Fruit fly (Drosophila melanogaster) whole organism: ENCODE results near the gene Mipp2.

Experiments
- CG8478 ChIP-seq: fragments of >200 bp; optimal IDR thresholded peaks from 2 replicates; lab custom pipeline; 2018; ENCODE audit warnings: inconsistent platforms
- Dll ChIP-seq: fragments of >200 bp; optimal IDR thresholded peaks from 2 replicates; lab custom pipeline; 2017
- EcR ChIP-seq, 2 experiments: fragments of >200 bp; optimal IDR thresholded peaks; 2 replicates each; lab custom pipeline; 2017; ENCODE audit warnings: missing biosample characterization in 2 of 2, missing genetic modification characterization in 2 of 2, missing genetic modification reagents in 2 of 2
- pan ChIP-seq: fragments of >200 bp; optimal IDR thresholded peaks from 2 replicates; lab custom pipeline; 2017
- psq ChIP-seq: fragments of >200 bp; optimal IDR thresholded peaks from 2 replicates; lab custom pipeline; 2017
- usp ChIP-seq: fragments of >200 bp; optimal IDR thresholded peaks from 2 replicates; lab custom pipeline; 2017; ENCODE audit warnings: missing biosample characterization, missing genetic modification characterization, mixed read lengths

Mipp2 gene

DNA sequence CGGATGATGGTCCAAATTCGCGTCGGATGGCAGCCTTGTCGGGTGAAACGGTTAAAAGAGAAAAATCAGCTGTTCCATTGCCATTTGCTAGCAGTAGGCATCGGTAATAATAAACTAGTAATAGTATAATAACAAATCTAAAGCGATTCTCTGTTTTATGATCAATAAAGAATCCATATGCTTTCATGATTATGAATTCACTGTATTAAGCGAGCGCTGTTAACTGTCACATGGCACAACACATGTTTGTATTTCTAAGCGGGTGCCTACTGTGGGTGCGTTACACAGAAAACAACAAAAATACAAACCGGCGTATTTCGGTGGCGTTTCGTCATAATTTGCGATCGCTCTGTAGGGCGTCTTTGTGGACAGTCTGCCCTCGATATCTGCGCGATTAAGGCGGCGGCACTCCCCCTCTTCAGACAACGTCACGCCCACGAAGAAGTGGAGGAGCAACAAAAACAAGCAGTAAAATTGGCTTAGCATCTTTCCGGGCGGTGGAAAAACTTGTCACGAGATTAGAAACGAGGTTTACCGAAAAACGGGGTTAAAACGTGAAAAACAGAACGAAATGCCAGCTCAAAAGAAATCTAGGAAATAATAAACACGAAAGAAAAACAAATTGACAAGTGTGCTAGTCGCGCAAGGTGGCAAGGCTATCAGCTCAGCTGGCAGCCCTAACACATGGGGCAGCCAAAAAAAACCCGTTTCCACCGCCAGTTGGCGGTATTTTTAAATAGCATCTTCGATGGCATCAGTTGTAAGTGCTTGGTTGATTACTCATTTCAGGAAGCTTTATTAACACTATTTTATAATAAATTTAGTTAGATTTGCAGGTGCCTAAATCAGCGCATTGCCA lies at the start of gene Mipp2, which contains the start of gene Nep1:
Gene Mipp2, minus strand, starts transcription at position 663 of the 859 bp plus-strand sequence.
Gene Nep1, plus strand, starts transcription at position 397 of the 859 bp plus-strand sequence.
- TF ChIP-seq usp: no peak
- no peak for TF ChIP-seq pan
- TF ChIP-seq psq (lab: Kevin White, UChicago): no peak
- no peak for TF ChIP-seq EcR (GFP tag; optimal IDR thresholded peaks at IDR 0.05; lab: Kevin White, UChicago)
- no peak for TF ChIP-seq Dll (lab: Kevin White, UChicago)
- no peak for TF ChIP-seq CG8478 (lab: Kevin White, UChicago)

DNA sequence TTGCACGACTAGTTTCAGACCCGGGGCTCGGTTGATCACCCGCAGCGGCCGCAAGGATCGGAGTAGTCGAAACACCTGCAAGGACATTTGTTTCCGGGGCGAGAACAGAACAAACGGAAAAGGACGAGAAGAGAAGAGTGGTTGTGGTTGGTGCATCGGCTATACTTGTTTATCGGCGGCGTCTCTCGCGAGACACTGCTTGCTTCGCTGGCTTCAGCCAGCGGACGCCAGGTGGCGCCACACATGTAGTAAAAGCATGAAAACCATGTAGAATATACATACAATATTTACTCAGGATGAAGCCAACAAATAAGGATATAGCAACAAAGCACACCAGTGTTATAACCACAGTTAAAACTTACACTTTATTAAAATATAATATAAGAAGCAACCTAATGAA lies 18.6 kb upstream of the Mipp2 start:
- TF ChIP-seq pan (no peak), Dll (lab: Kevin White, UChicago) (no peak), EcR (GFP tag; optimal IDR thresholded peaks at IDR 0.05; lab: Kevin White, UChicago) (no peak), psq (lab: Kevin White, UChicago) (no peak), usp (no peak), CG8478 (lab: Kevin White, UChicago) (no peak)

DNA sequence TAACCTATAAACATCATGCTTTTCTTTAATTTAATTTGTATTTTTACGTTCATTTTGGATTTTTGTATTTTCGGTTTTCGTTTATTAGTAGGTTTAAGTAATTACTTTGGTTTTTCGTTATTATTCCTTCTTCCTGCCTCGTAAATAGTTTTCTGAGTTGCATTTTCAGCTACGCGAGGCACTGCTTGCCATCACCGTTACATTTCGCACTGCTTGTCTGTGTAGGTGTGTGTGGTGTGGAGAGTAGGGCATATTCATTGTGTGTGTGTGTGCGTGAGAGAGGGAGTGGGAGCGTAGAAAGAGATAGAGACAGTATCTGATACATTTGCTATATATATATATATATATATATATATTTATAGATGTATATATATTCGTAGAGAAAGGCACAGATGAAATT lies 13.5 kb upstream of the Mipp2 start:
- TF ChIP-seq psq (lab: Kevin White, UChicago): no peak
- no peak for TF ChIP-seq EcR (GFP tag; optimal IDR thresholded peaks at IDR 0.05; lab: Kevin White, UChicago)
- no peak for TF ChIP-seq pan
- no peak for TF ChIP-seq usp
- TF ChIP-seq CG8478 (lab: Kevin White, UChicago): no peak
- TF ChIP-seq Dll (lab: Kevin White, UChicago): no peak

DNA sequence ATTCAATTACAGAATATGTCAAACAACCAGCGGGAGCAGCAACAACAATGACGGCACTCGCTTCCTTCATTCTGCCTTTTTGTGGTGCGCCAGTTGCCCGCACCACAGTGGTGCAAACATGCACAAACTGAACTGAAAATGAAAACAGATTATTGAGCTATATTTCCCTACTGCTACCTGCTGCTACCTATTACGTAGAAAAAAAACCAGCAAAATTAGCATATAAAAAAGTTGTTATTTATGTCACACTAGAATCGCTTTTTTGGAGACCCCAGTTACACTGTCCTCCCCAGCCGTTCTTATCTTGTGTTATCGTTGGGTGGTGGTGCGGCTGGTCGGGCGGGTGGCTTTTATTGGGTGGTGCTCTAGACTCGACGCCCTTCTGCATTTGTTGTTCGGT lies 6.3 kb upstream of the Mipp2 start:
- TF ChIP-seq CG8478 (lab: Kevin White, UChicago) (no peak), pan (no peak), psq (lab: Kevin White, UChicago) (no peak), EcR (GFP tag; optimal IDR thresholded peaks at IDR 0.05; lab: Kevin White, UChicago) (no peak), Dll (lab: Kevin White, UChicago) (no peak)

DNA sequence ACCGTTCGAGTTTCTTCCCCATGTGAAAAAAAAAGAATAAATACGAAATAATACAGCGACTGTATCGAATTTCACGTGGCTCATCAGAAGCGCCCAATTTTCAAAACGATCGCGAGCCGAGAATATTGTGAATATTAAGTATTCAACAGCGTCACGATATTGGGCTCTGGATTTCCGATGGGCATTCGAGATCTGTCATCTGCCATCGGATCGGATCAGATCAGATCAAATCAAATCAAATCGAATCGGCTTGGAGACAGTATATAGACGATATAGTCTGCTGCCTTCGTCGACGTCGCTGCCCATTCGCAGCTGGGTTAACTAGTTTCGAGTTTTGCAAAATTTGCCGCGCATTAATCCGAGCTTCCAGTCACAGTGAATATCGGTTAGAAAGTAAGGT lies 3.3 kb upstream of the Mipp2 start:
- no peak for TF ChIP-seq Dll (lab: Kevin White, UChicago)
- TF ChIP-seq psq (lab: Kevin White, UChicago): no peak
- TF ChIP-seq CG8478 (lab: Kevin White, UChicago): no peak
- no peak for TF ChIP-seq pan
- no peak for TF ChIP-seq EcR (GFP tag; optimal IDR thresholded peaks at IDR 0.05; lab: Kevin White, UChicago)
- TF ChIP-seq usp: no peak

DNA sequence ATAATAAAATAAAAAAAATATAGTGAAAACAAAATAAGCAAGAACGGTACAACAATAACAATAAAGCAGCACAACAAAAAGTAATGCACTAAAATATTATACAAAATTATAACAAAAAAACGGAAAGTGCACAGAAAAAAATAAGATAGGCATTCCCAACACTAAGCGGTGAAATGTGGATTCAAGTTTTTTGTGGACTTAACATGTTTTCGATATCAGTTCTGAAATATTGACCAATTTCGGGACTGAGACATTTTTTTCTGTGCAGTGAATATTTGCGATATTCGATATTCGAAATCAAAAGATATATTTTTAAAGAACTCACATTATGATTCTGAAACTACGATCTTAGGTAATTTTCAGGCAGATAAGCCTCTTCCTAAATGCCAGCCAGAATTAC lies 2.8 kb upstream of the Mipp2 start:
- TF ChIP-seq EcR (GFP tag; optimal IDR thresholded peaks at IDR 0.05; lab: Kevin White, UChicago) (no peak), pan (no peak), Dll (lab: Kevin White, UChicago) (no peak), CG8478 (lab: Kevin White, UChicago) (no peak), usp (no peak), psq (lab: Kevin White, UChicago) (no peak)

DNA sequence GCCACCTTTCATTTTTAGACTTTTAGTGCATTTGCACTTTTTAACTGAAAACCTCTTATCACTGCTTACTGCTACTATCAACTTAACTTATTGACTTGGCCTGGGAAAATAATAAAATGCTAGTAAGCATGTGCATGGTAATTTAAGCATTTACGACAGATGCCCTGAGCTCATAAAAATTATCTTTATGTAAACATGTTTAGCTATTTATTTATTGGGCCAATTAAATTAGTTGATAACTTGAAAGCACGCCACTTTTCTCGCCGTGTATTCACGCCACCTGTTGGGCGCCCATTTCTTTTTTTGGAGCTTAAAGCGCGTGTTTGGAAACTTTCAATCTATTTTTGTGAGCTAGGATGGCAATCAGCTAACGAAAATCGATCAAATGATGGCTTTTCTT lies 964 bp upstream of the Mipp2 start:
- no peak for TF ChIP-seq EcR (GFP tag; optimal IDR thresholded peaks at IDR 0.05; lab: Kevin White, UChicago)
- TF ChIP-seq usp: no peak
- TF ChIP-seq psq (lab: Kevin White, UChicago): no peak
- no peak for TF ChIP-seq pan
- TF ChIP-seq Dll (lab: Kevin White, UChicago): no peak
- TF ChIP-seq CG8478 (lab: Kevin White, UChicago): no peak

DNA sequence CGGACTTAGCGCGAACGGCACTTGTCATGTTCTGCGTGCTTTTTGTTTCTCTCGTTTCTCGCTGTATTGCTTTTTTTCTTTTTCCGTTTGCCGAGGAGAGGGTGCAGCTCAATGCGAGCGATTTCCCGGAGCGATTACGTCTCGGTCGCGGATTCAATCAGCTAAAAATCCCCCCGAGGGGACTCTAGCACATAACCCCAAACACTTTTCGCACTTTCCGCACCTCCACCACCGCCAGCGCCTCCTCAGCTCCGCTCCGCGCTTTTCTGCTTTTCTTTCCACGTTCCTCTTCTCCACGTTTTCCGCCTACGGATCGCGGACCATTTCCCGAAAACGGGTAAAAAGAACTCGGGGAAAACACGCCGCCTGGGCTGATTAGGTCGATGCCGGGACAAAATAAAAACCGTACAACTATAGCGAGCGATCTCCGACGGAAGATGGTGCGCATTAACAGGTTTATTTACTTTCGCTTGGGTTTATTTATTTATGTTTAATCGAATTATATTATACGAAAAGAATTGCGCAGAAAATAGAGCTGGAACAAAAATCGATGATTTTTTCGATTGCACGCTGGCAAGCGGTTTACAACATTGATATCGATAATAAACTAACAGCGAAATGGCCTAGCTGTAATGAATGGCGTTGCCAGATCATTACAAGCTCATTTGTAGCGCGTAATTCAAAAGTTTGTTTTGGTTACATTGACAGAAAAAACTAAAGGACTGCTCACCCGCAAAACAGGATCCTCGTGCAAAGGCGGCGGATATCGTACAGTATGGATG lies 1.4 kb downstream of the Mipp2 start, which contains the start of gene raptor:
Gene raptor, minus strand, starts transcription at position 523 of the 782 bp plus-strand sequence.
- no peak for TF ChIP-seq CG8478 (lab: Kevin White, UChicago)

DNA sequence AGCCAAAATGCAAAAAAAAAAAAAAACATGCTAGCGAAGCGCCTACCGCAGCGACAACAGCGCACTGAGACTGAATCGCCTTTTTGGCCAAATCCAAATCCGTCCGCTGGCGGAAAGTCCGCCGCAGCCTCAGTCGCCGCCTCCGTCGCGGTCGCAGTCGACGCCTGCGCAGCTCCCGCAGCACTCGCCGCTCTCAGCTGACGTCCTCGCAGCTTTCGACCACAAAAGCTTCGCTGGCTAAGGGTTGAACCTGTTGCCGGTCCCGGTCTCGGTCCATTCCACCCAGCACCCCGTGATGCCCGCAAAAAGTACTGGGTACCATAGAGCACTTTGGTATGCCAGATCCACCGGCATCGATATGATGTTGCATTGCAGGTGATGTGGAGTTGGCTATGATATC lies 10.0 kb downstream of the Mipp2 start, which contains the start of gene CG4660:
Gene CG4660, minus strand, starts transcription at position 77 of the 400 bp plus-strand sequence.
- TF ChIP-seq usp: no peak
- TF ChIP-seq Dll (lab: Kevin White, UChicago): no peak
- TF ChIP-seq psq (lab: Kevin White, UChicago): no peak
- no peak for TF ChIP-seq pan
- no peak for TF ChIP-seq CG8478 (lab: Kevin White, UChicago)
- TF ChIP-seq EcR (GFP tag; optimal IDR thresholded peaks at IDR 0.05; lab: Kevin White, UChicago): no peak

DNA sequence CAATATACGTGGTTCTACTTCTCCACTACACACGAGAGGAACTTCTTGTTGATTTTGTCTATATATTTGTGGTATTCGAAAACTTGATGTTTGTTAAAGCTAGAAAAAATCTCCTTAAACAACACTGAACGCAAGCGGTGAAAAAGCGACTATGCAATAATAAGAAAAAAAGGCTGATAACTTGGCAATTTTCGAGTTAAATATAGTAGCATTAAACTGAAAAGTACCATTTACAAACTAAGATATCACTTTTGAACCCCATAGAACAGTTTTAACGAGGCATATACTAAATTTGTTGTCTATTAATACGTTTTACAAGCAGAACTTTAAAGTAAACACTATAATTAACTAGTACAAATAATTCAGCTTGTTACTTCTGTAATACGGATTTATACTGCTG lies 13.6 kb downstream of the Mipp2 start, which contains the start of gene CG4666:
Gene CG4666, minus strand, starts transcription at position 101 of the 400 bp plus-strand sequence.
- TF ChIP-seq CG8478 (lab: Kevin White, UChicago) (no peak), Dll (lab: Kevin White, UChicago) (no peak), psq (lab: Kevin White, UChicago) (no peak), pan (no peak), EcR (GFP tag; optimal IDR thresholded peaks at IDR 0.05; lab: Kevin White, UChicago) (no peak), usp (no peak)

DNA sequence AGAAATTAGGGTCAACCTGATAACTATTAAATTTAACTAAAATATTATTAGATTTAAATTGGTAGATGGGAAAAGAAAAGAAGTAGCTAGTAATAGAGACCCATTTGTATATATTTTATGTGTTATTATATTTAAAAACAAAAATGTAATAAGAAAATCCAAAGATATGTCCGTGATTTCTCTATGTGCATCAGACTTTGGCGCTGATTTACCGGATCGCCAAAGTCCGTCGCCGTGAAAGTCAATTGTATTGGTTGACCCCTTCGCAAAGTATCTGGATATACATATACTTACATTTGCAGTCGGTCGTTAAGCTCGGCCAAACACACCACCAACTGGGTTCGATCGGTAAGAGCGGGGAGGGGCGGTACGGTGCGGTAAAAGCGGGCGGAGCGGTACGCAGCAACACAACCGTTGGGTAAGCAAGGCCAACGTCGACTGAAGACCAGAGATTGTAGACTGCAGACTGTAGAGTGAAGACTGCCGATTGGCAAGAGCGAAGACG lies 14.2 kb downstream of the Mipp2 start:
- no peak for TF ChIP-seq EcR (GFP tag; optimal IDR thresholded peaks at IDR 0.05; lab: Kevin White, UChicago)
- TF ChIP-seq psq (lab: Kevin White, UChicago): no peak
- TF ChIP-seq usp: no peak
- no peak for TF ChIP-seq CG8478 (lab: Kevin White, UChicago)
- TF ChIP-seq Dll (lab: Kevin White, UChicago): no peak
- no peak for TF ChIP-seq pan
